Worm (Caenorhabditis elegans) whole organism, midembryonic: ENCODE data around the gene T24H10.5.

Experiments
- T22C8.4 ChIP-seq: fragments of 200-800 bp; sonication (Bioruptor generic); IDR thresholded peaks from 2 replicates; pipeline ENCODE4 v1.3.6; 2022; ENCODE audit warnings: missing genetic modification characterization, missing compliant biosample characterization
- cog-1 ChIP-seq: sonication (generic microtip); optimal IDR thresholded peaks from 2 replicates; lab custom pipeline; 2016; ENCODE audit warnings: missing genetic modification characterization, missing compliant biosample characterization
- flt-1 ChIP-seq: fragments of 200-800 bp; sonication (Bioruptor generic); IDR thresholded peaks from 2 replicates; pipeline ENCODE4 v1.3.6; 2022; ENCODE audit warnings: missing genetic modification characterization, missing compliant biosample characterization
- klf-2 ChIP-seq: fragments of 200-800 bp; sonication (Bioruptor generic); conservative IDR thresholded peaks from 2 replicates; pipeline ENCODE4 v1.3.6; 2022; ENCODE audit warnings: missing genetic modification reagents, missing genetic modification characterization, missing compliant biosample characterization
- med-1 ChIP-seq: sonication (generic microtip); optimal IDR thresholded peaks from 2 replicates; lab custom pipeline; 2017; ENCODE audit warnings: missing genetic modification characterization, mild to moderate bottlenecking, missing compliant biosample characterization, antibody characterized with exemption, missing genetic modification reagents; ENCODE audit not compliant: insufficient read depth
- ref-1 ChIP-seq: fragments of 200-800 bp; sonication (Bioruptor generic); conservative IDR thresholded peaks from 2 replicates; pipeline ENCODE4 v1.3.6; 2022; ENCODE audit warnings: missing genetic modification reagents, missing genetic modification characterization, missing compliant biosample characterization
- tab-1 ChIP-seq: fragments of 200-800 bp; sonication (Bioruptor generic); IDR thresholded peaks from 2 replicates; pipeline ENCODE4 v1.3.6; 2022; ENCODE audit warnings: missing genetic modification characterization, missing compliant biosample characterization
- ztf-23 ChIP-seq: fragments of 200-800 bp; sonication (Bioruptor generic); IDR thresholded peaks from 2 replicates; pipeline ENCODE4 v1.3.6; 2022; ENCODE audit warnings: missing genetic modification reagents, missing genetic modification characterization, missing compliant biosample characterization
- ztf-29 ChIP-seq: fragments of 200-800 bp; sonication (Bioruptor generic); IDR thresholded peaks from 2 replicates; pipeline ENCODE4 v1.3.6; 2022; ENCODE audit warnings: missing genetic modification reagents, missing genetic modification characterization, missing compliant biosample characterization

DNA sequence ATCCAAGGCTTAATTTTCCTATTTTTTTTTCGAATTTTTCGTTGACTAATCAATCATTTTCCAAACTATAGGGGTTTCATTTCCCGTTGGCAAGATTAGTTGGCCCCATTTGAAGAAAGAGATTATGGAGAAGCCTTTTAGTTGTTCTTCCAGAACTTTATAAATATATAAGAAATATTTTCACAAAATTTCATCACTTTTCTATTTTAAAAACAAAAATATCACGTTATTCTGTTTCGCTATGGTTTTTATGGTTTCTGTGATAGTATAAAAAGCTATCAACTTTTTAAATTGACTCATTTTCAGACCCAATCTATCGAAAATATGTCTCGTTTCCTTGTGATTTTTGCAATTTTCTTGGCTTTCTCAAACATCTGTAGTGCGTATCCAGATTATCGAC is 35.0 kb downstream of the T24H10.5 start, which contains the start of gene nlp-78:
- TF ChIP-seq ztf-29 (GFP tag; lab: Robert Waterston, UW), result no peak
- no peak for TF ChIP-seq med-1
- no peak for TF ChIP-seq ztf-23 (GFP tag; lab: Robert Waterston, UW)
- TF ChIP-seq T22C8.4 (GFP tag; lab: Robert Waterston, UW), result no peak
- no peak for TF ChIP-seq flt-1 (GFP tag; lab: Robert Waterston, UW)
- TF ChIP-seq klf-2 (GFP tag; lab: Robert Waterston, UW), result no peak
- TF ChIP-seq tab-1 (GFP tag; lab: Robert Waterston, UW), result no peak
- TF ChIP-seq cog-1 (tag; lab: Kevin White, UChicago), result no peak
- TF ChIP-seq ref-1 (GFP tag; lab: Robert Waterston, UW), result no peak
